Fruit fly (Drosophila melanogaster) whole organism, wandering third instar larva: ENCODE measurements around the gene CG15544.
A peak's percentile ranks its signal among the peaks of the same experiment; 100 is the strongest.

Experiments used
- CG32264 ChIP-seq: fragments of 200-800 bp; sonication (Bioruptor generic); optimal IDR thresholded peaks from 2 replicates; lab custom pipeline; 2016; ENCODE audit warnings: missing biosample characterization, missing genetic modification characterization
- CG9705 ChIP-seq: fragments of 200-800 bp; sonication (Bioruptor generic); optimal IDR thresholded peaks from 2 replicates; lab custom pipeline; 2018; ENCODE audit warnings: missing biosample characterization, mild to moderate bottlenecking, missing genetic modification characterization
- CrebA ChIP-seq: fragments of 200-800 bp; sonication (Bioruptor generic); optimal IDR thresholded peaks from 2 replicates; lab custom pipeline; 2016; ENCODE audit warnings: missing biosample characterization, mild to moderate bottlenecking, missing genetic modification characterization, borderline replicate concordance
- Dfd ChIP-seq: fragments of >200 bp; optimal IDR thresholded peaks from 2 replicates; lab custom pipeline; 2017; ENCODE audit warnings: missing biosample characterization, missing genetic modification characterization
- Dif ChIP-seq: fragments of 200-275, 200-300 bp; sonication (Bioruptor generic); optimal IDR thresholded peaks from 2 replicates; lab custom pipeline; 2018; ENCODE audit warnings: missing biosample characterization, missing genetic modification characterization; ENCODE audit not compliant: partially characterized antibody
- GATAd ChIP-seq: sonication (Bioruptor generic); optimal IDR thresholded peaks from 2 replicates; lab custom pipeline; 2016; ENCODE audit warnings: missing biosample characterization, missing genetic modification characterization
- HLH106 ChIP-seq: fragments of 200-800 bp; optimal IDR thresholded peaks from 3 replicates; lab custom pipeline; 2019; ENCODE audit warnings: missing biosample characterization, mild to moderate bottlenecking, missing genetic modification characterization, moderate library complexity
- Hnf4 ChIP-seq: fragments of 200-800 bp; sonication (Bioruptor generic); optimal IDR thresholded peaks from 2 replicates; lab custom pipeline; 2016; ENCODE audit warnings: missing biosample characterization, mild to moderate bottlenecking, missing genetic modification characterization
- Hr78 ChIP-seq: fragments of >200 bp; optimal IDR thresholded peaks from 2 replicates; lab custom pipeline; 2017; ENCODE audit warnings: missing biosample characterization, missing genetic modification characterization
- Hr83 ChIP-seq: fragments of 200-300 bp; sonication (Bioruptor generic); optimal IDR thresholded peaks from 2 replicates; lab custom pipeline; 2016; ENCODE audit warnings: missing biosample characterization, mild to moderate bottlenecking, missing genetic modification characterization, moderate library complexity; ENCODE audit not compliant: poor library complexity, severe bottlenecking
- Jra ChIP-seq: sonication (Bioruptor generic); optimal IDR thresholded peaks from 2 replicates; lab custom pipeline; 2016; ENCODE audit warnings: missing biosample characterization, missing genetic modification characterization
- Mio ChIP-seq: sonication (Bioruptor generic); optimal IDR thresholded peaks from 2 replicates; lab custom pipeline; 2016; ENCODE audit warnings: missing biosample characterization, missing genetic modification characterization
- N ChIP-seq: fragments of >200 bp; optimal IDR thresholded peaks from 2 replicates; lab custom pipeline; 2018; ENCODE audit warnings: missing biosample characterization, missing external identifiers, missing genetic modification characterization
- OdsH ChIP-seq: fragments of 200-800 bp; sonication (Bioruptor generic); optimal IDR thresholded peaks from 2 replicates; lab custom pipeline; 2016; ENCODE audit warnings: missing biosample characterization, mild to moderate bottlenecking, missing genetic modification characterization
- Rel ChIP-seq, 2 experiments: fragments of 200-800 bp; sonication (Bioruptor generic) in 1 of 2; optimal IDR thresholded peaks; 2 replicates in 1 of 2; 3 replicates in 1 of 2; lab custom pipeline; 2016 to 2019; ENCODE audit warnings: mild to moderate bottlenecking in 2 of 2, missing biosample characterization in 2 of 2, missing genetic modification characterization in 2 of 2, moderate library complexity in 1 of 2
- Sp1 ChIP-seq: fragments of 200-800 bp; sonication (Bioruptor generic); optimal IDR thresholded peaks from 3 replicates; lab custom pipeline; 2019; ENCODE audit warnings: missing biosample characterization, mild to moderate bottlenecking, missing genetic modification characterization, moderate library complexity
- Vsx2 ChIP-seq: fragments of 200-300, 225-300 bp; sonication (Bioruptor generic); optimal IDR thresholded peaks from 2 replicates; lab custom pipeline; 2018; ENCODE audit warnings: missing biosample characterization, missing genetic modification characterization; ENCODE audit not compliant: partially characterized antibody
- brk ChIP-seq: fragments of 200-800 bp; sonication (Bioruptor generic); optimal IDR thresholded peaks from 2 replicates; lab custom pipeline; 2016; ENCODE audit warnings: missing biosample characterization, mild to moderate bottlenecking, missing genetic modification characterization
- dl ChIP-seq, 2 experiments: fragments of 175-275, 200-275 bp in 1 of 2; fragments of 200-275 bp in 1 of 2; sonication (Bioruptor generic); optimal IDR thresholded peaks; lab custom pipeline; 2018; ENCODE audit warnings: mild to moderate bottlenecking in 2 of 2, missing biosample characterization in 2 of 2, missing genetic modification characterization in 2 of 2, moderate library complexity in 2 of 2; ENCODE audit not compliant: partially characterized antibody in 2 of 2, insufficient read depth in 1 of 2
- dmrt93B ChIP-seq: fragments of 200-800 bp; sonication (Bioruptor generic); optimal IDR thresholded peaks from 2 replicates; lab custom pipeline; 2018; ENCODE audit warnings: missing biosample characterization, mild to moderate bottlenecking, missing genetic modification characterization
- dsf ChIP-seq: sonication (Bioruptor generic); optimal IDR thresholded peaks from 2 replicates; lab custom pipeline; 2016; ENCODE audit warnings: missing biosample characterization, missing genetic modification characterization, borderline replicate concordance
- ey ChIP-seq: fragments of 200-800 bp; sonication (Bioruptor generic); optimal IDR thresholded peaks from 2 replicates; lab custom pipeline; 2016; ENCODE audit warnings: missing biosample characterization, missing genetic modification characterization
- foxo ChIP-seq, 2 experiments: fragments of 200-800 bp; sonication (Bioruptor generic); optimal IDR thresholded peaks; 2 replicates in 1 of 2; 3 replicates in 1 of 2; lab custom pipeline; 2016 to 2017; ENCODE audit warnings: missing biosample characterization in 2 of 2, missing genetic modification characterization in 2 of 2
- fru ChIP-seq: fragments of 200-800 bp; sonication (Bioruptor generic); optimal IDR thresholded peaks from 3 replicates; lab custom pipeline; 2016; ENCODE audit warnings: missing biosample characterization, mild to moderate bottlenecking, missing genetic modification characterization
- h ChIP-seq: fragments of 200-800 bp; sonication (Bioruptor generic); optimal IDR thresholded peaks from 3 replicates; lab custom pipeline; 2016; ENCODE audit warnings: missing biosample characterization, mild to moderate bottlenecking, missing genetic modification characterization
- lola ChIP-seq: fragments of >200 bp; optimal IDR thresholded peaks from 2 replicates; lab custom pipeline; 2017; ENCODE audit warnings: missing biosample characterization, missing genetic modification characterization
- sage ChIP-seq: fragments of 200-800 bp; sonication (Bioruptor generic); optimal IDR thresholded peaks from 2 replicates; lab custom pipeline; 2016; ENCODE audit warnings: missing biosample characterization, mild to moderate bottlenecking, missing genetic modification characterization
- usp ChIP-seq: fragments of >200 bp; optimal IDR thresholded peaks from 2 replicates; lab custom pipeline; 2017; ENCODE audit warnings: missing biosample characterization, missing genetic modification characterization
- woc ChIP-seq: sonication (Bioruptor generic); optimal IDR thresholded peaks from 2 replicates; lab custom pipeline; 2016; ENCODE audit warnings: missing biosample characterization, mild to moderate bottlenecking, missing genetic modification characterization

The CG15544 gene

dm6 chr3R:30874679-30875078 is 47.1 kb downstream of the CG15544 start:
- TF ChIP-seq CG9705 (GFP tag; lab: Kevin White, UChicago) (no peak), Hr83 (GFP tag; lab: Kevin White, UChicago) (no peak), dl (GFP tag; optimal IDR thresholded peaks at IDR 0.05; lab: Kevin White, UChicago; ENCODE audit: insufficient read depth in 1 of 2, partially characterized antibody in 2 of 2) (no peak), Mio (no peak)

dm6 chr3R:30876136-30876683 is 48.6 kb downstream of the CG15544 start, which contains the start of gene CG15546:
Gene CG15546, minus strand, starts transcription at chr3R:30876186.
- no peak for TF ChIP-seq Jra (GFP tag; lab: Kevin White, UChicago)
- no peak for TF ChIP-seq CG32264
- TF ChIP-seq HLH106, result peak; percentile 38
- TF ChIP-seq Dfd, result no peak
- TF ChIP-seq h (GFP tag; lab: Kevin White, UChicago), result peak; percentile 15
- no peak for TF ChIP-seq dl (GFP tag; optimal IDR thresholded peaks at IDR 0.05; lab: Kevin White, UChicago; ENCODE audit: insufficient read depth in 1 of 2, partially characterized antibody in 2 of 2)
- no peak for TF ChIP-seq woc (GFP tag; lab: Kevin White, UChicago)
- TF ChIP-seq ey, result peak; percentile 7
- no peak for TF ChIP-seq sage
- TF ChIP-seq Hnf4, result no peak
- no peak for TF ChIP-seq Hr83 (GFP tag; lab: Kevin White, UChicago)
- TF ChIP-seq OdsH (GFP tag; lab: Kevin White, UChicago), result no peak
- TF ChIP-seq foxo (GFP tag; optimal IDR thresholded peaks at IDR 0.05; lab: Kevin White, UChicago), result peak in 1 of 2 experiments; percentile 13

dm6 chr3R:30878105-30878504 is 50.5 kb downstream of the CG15544 start:
- TF ChIP-seq Vsx2 (GFP tag; lab: Kevin White, UChicago), result no peak
- TF ChIP-seq CG32264, result no peak
- TF ChIP-seq Dfd, result peak; percentile 96
- no peak for TF ChIP-seq OdsH (GFP tag; lab: Kevin White, UChicago)
- TF ChIP-seq CrebA (GFP tag; lab: Kevin White, UChicago), result no peak
- no peak for TF ChIP-seq dmrt93B (GFP tag; lab: Kevin White, UChicago)
- TF ChIP-seq Hnf4, result no peak

- TF ChIP-seq woc (GFP tag; lab: Kevin White, UChicago) (no peak), Hr78 (no peak), Rel (GFP tag; optimal IDR thresholded peaks at IDR 0.05; lab: Kevin White, UChicago) (no peak), Rel (tag; optimal IDR thresholded peaks at IDR 0.05; lab: Kevin White, UChicago) (no peak), N (GFP tag; lab: Kevin White, UChicago) (no peak), fru (GFP tag; lab: Kevin White, UChicago) (no peak), Dif (no peak), Vsx2 (GFP tag; lab: Kevin White, UChicago) (no peak), OdsH (GFP tag; lab: Kevin White, UChicago) (no peak), Dfd (no peak), brk (GFP tag; lab: Kevin White, UChicago) (no peak), Sp1 (GFP tag; lab: Kevin White, UChicago) (no peak), HLH106 (no peak), Jra (GFP tag; lab: Kevin White, UChicago) (no peak), h (GFP tag; lab: Kevin White, UChicago) (no peak), Hnf4 (no peak), dmrt93B (GFP tag; lab: Kevin White, UChicago) (no peak), dsf (GFP tag; lab: Kevin White, UChicago) (no peak), lola (GFP tag; lab: Kevin White, UChicago) (no peak), Hr83 (GFP tag; lab: Kevin White, UChicago) (no peak), Mio (no peak)
Measured at dm6 chr3R:30880024-30880423, 52.4 kb downstream of the CG15544 start.

dm6 chr3R:30880894-30881293 is 53.3 kb downstream of the CG15544 start, which contains the start of gene CG12071:
Gene CG12071, minus strand, starts transcription at chr3R:30881027.
- TF ChIP-seq ey (no peak), h (GFP tag; lab: Kevin White, UChicago) (no peak), CG32264 (no peak)

dm6 chr3R:30883403-30883802 is 55.8 kb downstream of the CG15544 start, which contains the start of gene CG15547:
Gene CG15547, minus strand, starts transcription at chr3R:30883503.
- TF ChIP-seq Jra (GFP tag; lab: Kevin White, UChicago) (no peak), GATAd (GFP tag; lab: Kevin White, UChicago) (no peak), usp (GFP tag; lab: Kevin White, UChicago) (no peak), Mio (no peak), dl (GFP tag; optimal IDR thresholded peaks at IDR 0.05; lab: Kevin White, UChicago; ENCODE audit: insufficient read depth in 1 of 2, partially characterized antibody in 2 of 2) (no peak), CG32264 (no peak), Rel (GFP tag; optimal IDR thresholded peaks at IDR 0.05; lab: Kevin White, UChicago) (no peak), Rel (tag; optimal IDR thresholded peaks at IDR 0.05; lab: Kevin White, UChicago) (no peak), CrebA (GFP tag; lab: Kevin White, UChicago) (no peak), brk (GFP tag; lab: Kevin White, UChicago) (no peak), Hnf4 (no peak)
